Fruit fly (Drosophila melanogaster) whole organism, embryonic: Measurements from ENCODE around the gene CG31687.

Experiments
- Aef1 ChIP-seq: fragments of 200-800 bp; sonication (Bioruptor generic); IDR thresholded peaks from 3 replicates; pipeline ENCODE4 v1.3.6; 2022; ENCODE audit warnings: missing biosample characterization, missing genetic modification characterization
- B-H2 ChIP-seq: fragments of 200-800 bp; sonication (Bioruptor generic); optimal IDR thresholded peaks from 2 replicates; lab custom pipeline; 2018; ENCODE audit warnings: missing biosample characterization, mild to moderate bottlenecking, missing genetic modification characterization
- C15 ChIP-seq: fragments of 200-800 bp; sonication (Bioruptor generic); IDR thresholded peaks from 3 replicates; pipeline ENCODE4 v1.3.6; 2022; ENCODE audit warnings: missing biosample characterization, missing genetic modification characterization
- CG10959 ChIP-seq: fragments of 200-800 bp; sonication (Bioruptor generic); IDR thresholded peaks from 2 replicates; pipeline ENCODE4 v1.3.6; 2022; ENCODE audit warnings: missing biosample characterization, missing genetic modification characterization
- CG10979 ChIP-seq: fragments of 200-800 bp; sonication (Bioruptor generic); optimal IDR thresholded peaks from 2 replicates; lab custom pipeline; 2018; ENCODE audit warnings: missing biosample characterization, mild to moderate bottlenecking, missing genetic modification characterization, moderate library complexity
- CG11093 ChIP-seq: fragments of 200-800 bp; sonication (Bioruptor generic); IDR thresholded peaks from 3 replicates; pipeline ENCODE4 v1.3.6; 2022; ENCODE audit warnings: missing biosample characterization, missing genetic modification characterization
- CG11456 ChIP-seq: fragments of 200-800 bp; sonication (Bioruptor generic); IDR thresholded peaks from 3 replicates; pipeline ENCODE4 v1.3.6; 2022; ENCODE audit warnings: missing biosample characterization, missing genetic modification characterization
- CG11560 ChIP-seq: fragments of 200-800 bp; sonication (Bioruptor generic); IDR thresholded peaks from 3 replicates; pipeline ENCODE4 v1.3.6; 2022; ENCODE audit warnings: missing biosample characterization, missing genetic modification characterization
- CG12299 ChIP-seq: fragments of 200-800 bp; sonication (Bioruptor generic); optimal IDR thresholded peaks from 2 replicates; lab custom pipeline; 2018; ENCODE audit warnings: missing biosample characterization, mild to moderate bottlenecking, missing genetic modification characterization
- CG1233 ChIP-seq: fragments of 200-800 bp; sonication (Bioruptor generic); optimal IDR thresholded peaks from 4 replicates; lab custom pipeline; 2018; ENCODE audit warnings: missing biosample characterization, mild to moderate bottlenecking, missing genetic modification characterization
- CG12391 ChIP-seq: fragments of 200-800 bp; sonication (Bioruptor generic); optimal IDR thresholded peaks from 3 replicates; lab custom pipeline; 2018; ENCODE audit warnings: missing biosample characterization, mild to moderate bottlenecking, missing genetic modification characterization, moderate library complexity
- CG13624 ChIP-seq: fragments of 200-800 bp; sonication (Bioruptor generic); optimal IDR thresholded peaks from 2 replicates; lab custom pipeline; 2016; ENCODE audit warnings: missing biosample characterization, missing genetic modification characterization
- CG15479 ChIP-seq: fragments of 200-800 bp; sonication (Bioruptor generic); optimal IDR thresholded peaks from 3 replicates; lab custom pipeline; 2019; ENCODE audit warnings: missing biosample characterization, mild to moderate bottlenecking, missing genetic modification characterization, moderate library complexity
- CG15601 ChIP-seq: fragments of 200-800 bp; sonication (Bioruptor generic); optimal IDR thresholded peaks from 3 replicates; lab custom pipeline; 2019; ENCODE audit warnings: missing biosample characterization, mild to moderate bottlenecking, missing genetic modification characterization, moderate library complexity
- CG18619 ChIP-seq: fragments of 200-800 bp; sonication (Bioruptor generic); optimal IDR thresholded peaks from 3 replicates; lab custom pipeline; 2017; ENCODE audit warnings: missing biosample characterization, mild to moderate bottlenecking, missing genetic modification characterization
- CG2199 ChIP-seq: fragments of 200-800 bp; sonication (Bioruptor generic); IDR thresholded peaks from 3 replicates; pipeline ENCODE4 v1.3.6; 2022; ENCODE audit warnings: missing biosample characterization, missing genetic modification characterization
- CG31224 ChIP-seq: fragments of 200-800 bp; sonication (Bioruptor generic); IDR thresholded peaks from 2 replicates; pipeline ENCODE4 v1.3.6; 2022; ENCODE audit warnings: missing biosample characterization, missing genetic modification characterization
- CG32767 ChIP-seq: fragments of 200-800 bp; sonication (Bioruptor generic); IDR thresholded peaks from 2 replicates; pipeline ENCODE4 v1.3.6; 2022; ENCODE audit warnings: missing biosample characterization, missing genetic modification characterization
- CG42726 ChIP-seq: fragments of 200-800 bp; sonication (Bioruptor generic); IDR thresholded peaks from 2 replicates; pipeline ENCODE4 v1.3.6; 2022; ENCODE audit warnings: missing biosample characterization, missing genetic modification characterization; ENCODE audit not compliant: partially characterized antibody
- CG4328 ChIP-seq: fragments of 200-800 bp; sonication (Bioruptor generic); optimal IDR thresholded peaks from 3 replicates; lab custom pipeline; 2017; ENCODE audit warnings: missing biosample characterization, missing genetic modification reagents, missing genetic modification characterization
- CG5953 ChIP-seq: fragments of 200-800 bp; sonication (Bioruptor generic); IDR thresholded peaks from 2 replicates; pipeline ENCODE4 v1.3.6; 2022; ENCODE audit warnings: missing biosample characterization, missing genetic modification characterization
- CG7745 ChIP-seq: fragments of 200-800 bp; sonication (Bioruptor generic); optimal IDR thresholded peaks from 2 replicates; lab custom pipeline; 2018; ENCODE audit warnings: missing biosample characterization, mild to moderate bottlenecking, missing genetic modification characterization, moderate library complexity
- CG9437 ChIP-seq: fragments of 200-800 bp; sonication (Bioruptor generic); optimal IDR thresholded peaks from 2 replicates; lab custom pipeline; 2018; ENCODE audit warnings: missing biosample characterization, mild to moderate bottlenecking, missing genetic modification characterization
- CG9797 ChIP-seq: fragments of 200-800 bp; sonication (Bioruptor generic); optimal IDR thresholded peaks from 3 replicates; lab custom pipeline; 2018; ENCODE audit warnings: missing biosample characterization, mild to moderate bottlenecking, missing genetic modification characterization
- Dad ChIP-seq: fragments of 200-800 bp; sonication (Bioruptor generic); optimal IDR thresholded peaks from 3 replicates; lab custom pipeline; 2016; ENCODE audit warnings: missing biosample characterization, missing genetic modification characterization
- Deaf1 ChIP-seq: fragments of 200-800 bp; optimal IDR thresholded peaks from 3 replicates; lab custom pipeline; 2019; ENCODE audit warnings: missing biosample characterization, mild to moderate bottlenecking, missing genetic modification characterization, moderate library complexity
- Dip3 ChIP-seq: fragments of 200-800 bp; sonication (Bioruptor generic); optimal IDR thresholded peaks from 3 replicates; lab custom pipeline; 2016; ENCODE audit warnings: missing biosample characterization, missing genetic modification characterization
- Dref ChIP-seq: fragments of 200-800 bp; sonication (Bioruptor generic); IDR thresholded peaks from 2 replicates; pipeline ENCODE4 v1.3.6; 2022; ENCODE audit warnings: missing biosample characterization, missing genetic modification characterization
- HLHmδ ChIP-seq: fragments of 200-800 bp; sonication (Bioruptor generic); optimal IDR thresholded peaks from 2 replicates; lab custom pipeline; 2018; ENCODE audit warnings: missing biosample characterization, mild to moderate bottlenecking, missing genetic modification characterization, moderate library complexity
- Hmr ChIP-seq: fragments of 200-800 bp; sonication (Bioruptor generic); optimal IDR thresholded peaks from 3 replicates; lab custom pipeline; 2017; ENCODE audit warnings: mild to moderate bottlenecking, missing biosample characterization, missing genetic modification reagents, missing genetic modification characterization
- Oaz ChIP-seq: fragments of 200-800 bp; sonication (Bioruptor generic); IDR thresholded peaks from 2 replicates; pipeline ENCODE4 v1.3.6; 2022; ENCODE audit warnings: missing biosample characterization, missing genetic modification characterization
- Poxn ChIP-seq: fragments of 200-800 bp; sonication (Bioruptor generic); IDR thresholded peaks from 2 replicates; pipeline ENCODE4 v1.3.6; 2022; ENCODE audit warnings: missing biosample characterization, missing genetic modification characterization
- Side ChIP-seq: fragments of 200-800 bp; sonication (Bioruptor generic); optimal IDR thresholded peaks from 2 replicates; lab custom pipeline; 2016; ENCODE audit warnings: missing biosample characterization, missing genetic modification characterization
- Sry-δ ChIP-seq: fragments of 200-800 bp; sonication (Bioruptor generic); optimal IDR thresholded peaks from 2 replicates; lab custom pipeline; 2016; ENCODE audit warnings: missing biosample characterization, missing genetic modification characterization
- TFAM ChIP-seq: fragments of 200-800 bp; sonication (Bioruptor generic); optimal IDR thresholded peaks from 2 replicates; lab custom pipeline; 2017; ENCODE audit warnings: missing biosample characterization, missing genetic modification characterization, inconsistent platforms
- Trl ChIP-seq, 3 experiments: fragments of >200 bp in 2 of 3; fragments of 200-800 bp in 1 of 3; sonication (Bioruptor generic) in 1 of 3; optimal IDR thresholded peaks; 2 replicates in 1 of 3; 3 replicates in 2 of 3; lab custom pipeline; 2016 to 2017; ENCODE audit warnings: missing biosample characterization in 1 of 3, missing genetic modification characterization in 1 of 3
- Usf ChIP-seq: fragments of 200-800 bp; sonication (Bioruptor generic); optimal IDR thresholded peaks from 2 replicates; lab custom pipeline; 2017; ENCODE audit warnings: missing genotype, missing biosample characterization, missing genetic modification characterization
- bcd ChIP-seq: fragments of 200-800 bp; sonication (Bioruptor generic); optimal IDR thresholded peaks from 2 replicates; lab custom pipeline; 2017; ENCODE audit warnings: missing biosample characterization, mild to moderate bottlenecking, missing genetic modification characterization
- btn ChIP-seq: fragments of 200-800 bp; sonication (Bioruptor generic); optimal IDR thresholded peaks from 2 replicates; lab custom pipeline; 2016; ENCODE audit warnings: missing biosample characterization, missing genetic modification characterization
- cg ChIP-seq: fragments of 200-800 bp; sonication (Bioruptor generic); optimal IDR thresholded peaks from 3 replicates; lab custom pipeline; 2019; ENCODE audit warnings: missing biosample characterization, mild to moderate bottlenecking, missing genetic modification characterization, moderate library complexity
- crc ChIP-seq: fragments of 200-800 bp; sonication (Bioruptor generic); optimal IDR thresholded peaks from 2 replicates; lab custom pipeline; 2016; ENCODE audit warnings: missing biosample characterization, missing genetic modification characterization
- da ChIP-seq: fragments of 200-800 bp; sonication (Bioruptor generic); optimal IDR thresholded peaks from 2 replicates; lab custom pipeline; 2016; ENCODE audit warnings: missing biosample characterization, missing genetic modification characterization
- fd96Cb ChIP-seq: fragments of 200-800 bp; sonication (Bioruptor generic); optimal IDR thresholded peaks from 2 replicates; lab custom pipeline; 2018; ENCODE audit warnings: missing biosample characterization, mild to moderate bottlenecking, missing genetic modification characterization, moderate library complexity
- fru ChIP-seq: fragments of >200 bp; optimal IDR thresholded peaks from 2 replicates; lab custom pipeline; 2017
- h ChIP-seq: fragments of >200 bp; optimal IDR thresholded peaks from 2 replicates; lab custom pipeline; 2017
- ham ChIP-seq: fragments of 200-800 bp; sonication (Bioruptor generic); IDR thresholded peaks from 2 replicates; pipeline ENCODE4 v1.3.6; 2022; ENCODE audit warnings: missing biosample characterization, missing genetic modification characterization
- hb ChIP-seq: fragments of 200-800 bp; sonication (Bioruptor generic); IDR thresholded peaks from 3 replicates; pipeline ENCODE4 v1.3.6; 2022; ENCODE audit warnings: missing biosample characterization, missing genetic modification characterization; ENCODE audit not compliant: partially characterized antibody
- inv ChIP-seq: fragments of 200-800 bp; sonication (Bioruptor generic); IDR thresholded peaks from 2 replicates; pipeline ENCODE4 v1.3.6; 2022; ENCODE audit warnings: missing biosample characterization, missing genetic modification characterization; ENCODE audit not compliant: partially characterized antibody
- jumu ChIP-seq: fragments of 200-800 bp; sonication (Bioruptor generic); optimal IDR thresholded peaks from 3 replicates; lab custom pipeline; 2016; ENCODE audit warnings: missing biosample characterization, missing genetic modification characterization
- pnt ChIP-seq: fragments of 200-800 bp; sonication (Bioruptor generic); optimal IDR thresholded peaks from 3 replicates; lab custom pipeline; 2016; ENCODE audit warnings: missing biosample characterization, missing genetic modification characterization
- tx ChIP-seq: fragments of 200-800 bp; sonication (Bioruptor generic); optimal IDR thresholded peaks from 2 replicates; lab custom pipeline; 2016; ENCODE audit warnings: missing biosample characterization, missing genetic modification characterization
- z ChIP-seq: fragments of 200-800 bp; sonication (Bioruptor generic); IDR thresholded peaks from 3 replicates; pipeline ENCODE4 v1.3.6; 2022; ENCODE audit warnings: missing biosample characterization, missing genetic modification characterization

CG31687 gene

DNA sequence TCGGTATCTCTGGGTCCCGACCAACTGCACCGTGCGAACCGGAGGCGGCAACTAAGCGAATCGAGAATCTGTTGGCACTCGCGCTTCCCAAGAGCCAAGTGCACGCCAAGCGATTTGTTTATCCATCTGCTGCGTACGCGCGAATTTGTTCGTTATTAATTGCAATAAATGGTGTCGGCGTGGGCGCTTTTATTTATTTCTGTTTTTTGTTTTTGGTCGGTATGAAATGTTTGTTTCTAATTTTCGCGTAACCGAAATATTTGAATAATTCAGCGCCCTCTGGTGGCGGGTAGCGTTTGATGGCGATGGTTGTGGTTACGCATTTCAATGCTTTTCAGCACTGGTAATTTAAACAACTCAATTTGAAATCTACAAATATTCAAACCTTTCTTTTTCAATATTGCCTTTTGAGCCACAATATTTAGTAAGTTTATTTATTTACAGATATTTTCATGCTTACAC, 35.2 kb upstream of the CG31687 start, which contains the start of gene CG10947 (continued):
- TF ChIP-seq bcd (GFP tag; lab: Kevin White, UChicago), result peak; percentile 64
- peak; percentile 83 for TF ChIP-seq Dad (GFP tag; lab: Kevin White, UChicago)
- peak; percentile 49 for TF ChIP-seq CG10979 (tag; lab: Kevin White, UChicago)
- TF ChIP-seq CG11456 (GFP tag; lab: Robert Waterston, UW), result peak; percentile 86
- TF ChIP-seq CG32767 (GFP tag; lab: Robert Waterston, UW), result no peak
- TF ChIP-seq CG15601 (tag; lab: Kevin White, UChicago), result peak; percentile 64
- peak; percentile 75 for TF ChIP-seq B-H2 (GFP tag; lab: Kevin White, UChicago)
- TF ChIP-seq CG18619 (GFP tag; lab: Kevin White, UChicago), result peak; percentile 61
- peak; percentile 48 for TF ChIP-seq jumu (GFP tag; lab: Kevin White, UChicago)
- TF ChIP-seq TFAM, result no peak
- TF ChIP-seq cg (GFP tag; lab: Kevin White, UChicago), result no peak
- TF ChIP-seq CG15479 (GFP tag; lab: Kevin White, UChicago), result no peak
- no peak for TF ChIP-seq Dref (GFP tag; lab: Robert Waterston, UW)
- peak; percentile 82 for TF ChIP-seq CG13624
- TF ChIP-seq da (GFP tag; lab: Kevin White, UChicago), result peak; percentile 69
- TF ChIP-seq CG11560 (tag; lab: Robert Waterston, UW), result no peak
- TF ChIP-seq Side (GFP tag; lab: Kevin White, UChicago), result peak; percentile 60
- no peak for TF ChIP-seq ham
- TF ChIP-seq CG11093 (GFP tag; lab: Robert Waterston, UW), result no peak
- TF ChIP-seq Deaf1 (tag; lab: Kevin White, UChicago), result no peak
- peak; percentile 19 for TF ChIP-seq pnt (GFP tag; lab: Kevin White, UChicago)
- TF ChIP-seq Trl (optimal IDR thresholded peaks at IDR 0.05; lab: Kevin White, UChicago), result no peak
- peak; percentile 77 for TF ChIP-seq Trl (GFP tag; optimal IDR thresholded peaks at IDR 0.05; lab: Kevin White, UChicago)
- TF ChIP-seq CG1233 (GFP tag; lab: Kevin White, UChicago), result peak; percentile 56
- peak; percentile 14 for TF ChIP-seq CG4328 (GFP tag; lab: Kevin White, UChicago)
- TF ChIP-seq CG5953, result 0 out of 2 replicates have a peak, but pooled peaks have one; percentile 15
- TF ChIP-seq fru (lab: Kevin White, UChicago), result no peak
- TF ChIP-seq HLHmδ, result no peak
- peak; percentile 65 for TF ChIP-seq Sry-δ (GFP tag; lab: Kevin White, UChicago)
- TF ChIP-seq CG31224, result no peak
- TF ChIP-seq z (GFP tag; lab: Robert Waterston, UW), result no peak
- TF ChIP-seq Poxn, result no peak
- TF ChIP-seq CG12299, result no peak
- no peak for TF ChIP-seq CG9797 (GFP tag; lab: Kevin White, UChicago)
- TF ChIP-seq Usf (GFP tag; lab: Kevin White, UChicago), result peak; percentile 17
- TF ChIP-seq Oaz (GFP tag; lab: Robert Waterston, UW), result no peak
- peak; percentile 75 for TF ChIP-seq Hmr (GFP tag; lab: Kevin White, UChicago)
- peak; percentile 61 for TF ChIP-seq CG42726
- peak; percentile 41 for TF ChIP-seq btn (GFP tag; lab: Kevin White, UChicago)
- TF ChIP-seq CG9437 (GFP tag; lab: Kevin White, UChicago), result peak; percentile 95
- no peak for TF ChIP-seq C15 (GFP tag; lab: Robert Waterston, UW)
- 0 out of 3 replicates have a peak, but pooled peaks have one; percentile 24 for TF ChIP-seq CG2199 (GFP tag; lab: Robert Waterston, UW)
- TF ChIP-seq tx, result peak; percentile 56
- TF ChIP-seq h (lab: Kevin White, UChicago), result no peak
- no peak for TF ChIP-seq fd96Cb
- TF ChIP-seq Dip3, result peak; percentile 66
- no peak for TF ChIP-seq CG7745
- TF ChIP-seq CG12391 (tag; lab: Kevin White, UChicago), result peak; percentile 35
- TF ChIP-seq crc (GFP tag; lab: Kevin White, UChicago), result peak; percentile 64
- TF ChIP-seq CG10959 (GFP tag; lab: Robert Waterston, UW), result no peak
- TF ChIP-seq Aef1, result no peak
- no peak for TF ChIP-seq hb
- peak; percentile 51 for TF ChIP-seq inv (GFP tag; lab: Robert Waterston, UW)
